Worm (Caenorhabditis elegans): ENCODE data around the gene F23A7.8.

F23A7.8 gene

DNA sequence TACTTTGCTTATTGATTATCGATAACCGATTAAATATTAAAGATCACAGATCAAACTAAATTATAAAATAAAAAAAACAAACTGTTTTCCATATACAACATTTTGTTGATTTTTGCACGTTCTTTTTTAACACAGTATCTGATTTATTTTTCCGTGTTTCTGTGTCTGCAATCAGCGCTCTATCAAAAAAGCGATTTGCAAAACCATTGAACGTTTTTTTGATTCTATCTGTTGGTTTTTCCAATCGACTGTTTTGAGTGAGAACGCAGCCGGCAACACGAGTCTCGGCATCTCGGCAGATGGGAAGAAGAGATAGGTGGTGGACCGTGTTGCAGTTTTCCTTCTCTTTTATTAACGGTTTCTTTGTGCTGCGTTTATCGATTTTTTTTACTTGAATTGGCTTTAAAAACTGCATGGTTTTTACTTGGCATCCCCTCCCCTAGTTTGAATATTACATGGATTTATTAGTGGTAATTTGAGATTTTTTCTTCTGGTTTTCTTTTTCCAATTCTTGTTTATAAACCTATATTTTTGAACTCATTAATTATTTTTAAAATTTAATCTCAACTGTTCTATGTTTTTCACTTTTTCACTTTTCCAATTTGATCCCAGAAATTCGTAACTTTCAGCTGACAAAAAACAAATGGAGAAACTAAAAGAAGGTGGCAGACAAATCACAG, 23.8 kb upstream of the F23A7.8 start, which contains the start of gene slc-25A21:
TSS of gene slc-25A21 (plus strand) at position 630 of the 680 bp plus-strand sequence.
- TF ChIP-seq unc-42 (tag; optimal IDR thresholded peaks at IDR 0.05) (no peak), C38D4.7 (GFP tag; optimal IDR thresholded peaks at IDR 0.05) (no peak), hlh-8 (tag; optimal IDR thresholded peaks at IDR 0.05) (no peak), odd-2 (tag; optimal IDR thresholded peaks at IDR 0.05) (no peak), K09A11.1 (tag; optimal IDR thresholded peaks at IDR 0.05; ENCODE audit: insufficient read depth) (no peak), tbx-2 (tag; optimal IDR thresholded peaks at IDR 0.05) (no peak), unc-86 (tag; optimal IDR thresholded peaks at IDR 0.05) (no peak)

DNA sequence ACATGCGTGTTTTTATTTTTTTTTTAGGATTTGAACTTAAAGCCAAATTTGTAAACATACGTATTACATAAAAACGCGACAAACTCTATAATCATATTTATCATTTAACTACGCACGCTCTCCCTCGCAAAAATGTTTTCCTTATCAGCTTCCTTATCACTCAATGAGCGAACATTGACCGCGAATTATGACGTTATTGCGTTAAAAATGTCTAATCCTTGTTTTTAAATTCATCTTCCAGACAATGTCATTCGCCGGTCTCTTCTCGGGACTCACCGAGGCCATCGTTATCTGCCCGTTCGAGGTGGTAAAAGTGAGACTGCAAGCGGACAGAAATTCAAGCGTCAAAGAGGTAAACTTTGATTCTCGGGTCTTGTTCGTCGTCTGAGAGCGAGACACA, 20.6 kb upstream of the F23A7.8 start:
- TF ChIP-seq che-1 (tag; optimal IDR thresholded peaks at IDR 0.05) (no peak), nfya-1 (tag; optimal IDR thresholded peaks at IDR 0.05) (no peak), ztf-16 (tag; optimal IDR thresholded peaks at IDR 0.05) (no peak), ceh-9 (tag; optimal IDR thresholded peaks at IDR 0.05) (no peak), Y22D7AL.16 (tag; optimal IDR thresholded peaks at IDR 0.05) (no peak), lim-6 (tag; optimal IDR thresholded peaks at IDR 0.05) (no peak), unc-42 (tag; optimal IDR thresholded peaks at IDR 0.05) (no peak), fkh-6 (tag; optimal IDR thresholded peaks at IDR 0.05) (no peak), elt-2 (tag; optimal IDR thresholded peaks at IDR 0.05) (peak; percentile 94), pax-1 (tag; optimal IDR thresholded peaks at IDR 0.05) (no peak), dve-1 (tag; optimal IDR thresholded peaks at IDR 0.05) (peak; percentile 35), unc-3 (GFP tag; conservative IDR thresholded peaks at IDR 0.05) (no peak), unc-3 (tag; optimal IDR thresholded peaks at IDR 0.05) (no peak), pqm-1 (tag; optimal IDR thresholded peaks at IDR 0.05) (peak; percentile 24), elt-4 (tag; optimal IDR thresholded peaks at IDR 0.05) (no peak), odd-2 (tag; optimal IDR thresholded peaks at IDR 0.05) (no peak)

DNA sequence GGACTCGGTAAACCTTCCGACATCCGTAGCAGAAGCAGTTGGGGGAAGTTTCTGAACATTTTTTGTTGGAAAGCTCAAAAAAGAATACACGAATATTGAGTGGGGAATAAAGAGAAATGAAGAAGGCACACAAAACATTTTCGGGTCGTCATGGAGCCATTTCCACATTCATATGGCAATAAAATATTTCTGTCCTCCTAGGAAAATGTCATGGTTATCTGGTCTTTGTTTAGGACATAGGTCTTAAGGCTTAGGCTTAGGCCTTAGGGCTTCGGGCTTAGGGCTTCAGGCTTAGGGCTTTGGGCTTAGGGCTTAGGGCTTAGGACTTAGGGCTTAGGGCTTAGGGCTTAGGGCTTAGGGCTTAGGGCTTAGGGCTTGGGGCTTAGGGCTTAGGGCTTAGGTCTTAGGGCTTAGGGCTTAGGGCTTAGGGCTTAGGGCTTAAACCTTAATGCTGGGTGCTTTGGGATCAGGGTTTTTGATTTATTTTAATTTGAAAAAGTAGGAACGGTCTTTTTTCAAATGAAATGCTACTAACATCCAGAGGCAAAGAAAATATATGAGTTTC, 13.9 kb upstream of the F23A7.8 start, which contains the start of gene R11.3:
TSS of gene R11.3 (minus strand) at position 51 of the 565 bp plus-strand sequence.
- no peak for TF ChIP-seq sox-2 (GFP tag; IDR thresholded peaks at IDR 0.05)
- TF ChIP-seq hlh-8 (tag; optimal IDR thresholded peaks at IDR 0.05) = no peak
- no peak for TF ChIP-seq hlh-6 (tag; optimal IDR thresholded peaks at IDR 0.05)
- no peak for TF ChIP-seq F13H6.1 (tag; optimal IDR thresholded peaks at IDR 0.05)
- TF ChIP-seq gmeb-2 (tag; optimal IDR thresholded peaks at IDR 0.05) = no peak
- no peak for TF ChIP-seq ceh-30 (tag; optimal IDR thresholded peaks at IDR 0.05)
- no peak for TF ChIP-seq mec-3 (tag; optimal IDR thresholded peaks at IDR 0.05; ENCODE audit: borderline replicate concordance)
- no peak for TF ChIP-seq fax-1 (tag; optimal IDR thresholded peaks at IDR 0.05)
- no peak for TF ChIP-seq K02D7.2 (tag; optimal IDR thresholded peaks at IDR 0.05)
- no peak for TF ChIP-seq nhr-11 (tag; optimal IDR thresholded peaks at IDR 0.05)
- TF ChIP-seq ceh-48 (tag; optimal IDR thresholded peaks at IDR 0.05) = no peak
- TF ChIP-seq lin-11 (tag; optimal IDR thresholded peaks at IDR 0.05) = no peak
- no peak for TF ChIP-seq K09A11.1 (tag; optimal IDR thresholded peaks at IDR 0.05; ENCODE audit: insufficient read depth)
- TF ChIP-seq ref-2 (tag; optimal IDR thresholded peaks at IDR 0.05) = no peak
- TF ChIP-seq ceh-34 (tag; optimal IDR thresholded peaks at IDR 0.05) = no peak
- no peak for TF ChIP-seq npax-4 (tag; optimal IDR thresholded peaks at IDR 0.05)
- TF ChIP-seq hlh-15 (tag; optimal IDR thresholded peaks at IDR 0.05) = no peak

DNA sequence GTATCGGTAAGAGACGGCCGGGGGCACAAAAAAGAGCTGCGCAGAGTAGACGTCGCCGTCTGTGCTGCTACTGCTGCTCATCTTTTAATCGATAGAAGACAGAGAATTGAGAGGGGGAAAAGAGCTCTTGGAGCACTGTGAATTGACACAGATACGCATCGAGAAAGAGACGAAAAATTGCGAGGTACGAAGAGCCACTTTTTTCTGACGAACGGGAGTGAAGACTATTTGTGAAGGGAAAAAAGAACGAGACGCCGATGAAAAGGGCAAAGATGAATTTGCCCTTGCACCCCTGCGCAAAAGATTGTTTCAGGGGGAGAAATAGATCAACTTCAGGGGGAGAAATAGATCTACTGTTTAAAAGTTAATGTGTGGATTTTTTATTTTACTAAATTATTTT, 10.9 kb upstream of the F23A7.8 start:
- TF ChIP-seq sdc-2 (tag; optimal IDR thresholded peaks at IDR 0.05) = peak; percentile 96
- no peak for TF ChIP-seq ceh-19 (GFP tag; optimal IDR thresholded peaks at IDR 0.05)
- no peak for TF ChIP-seq ceh-18 (tag; optimal IDR thresholded peaks at IDR 0.05)

All from whole organism, late embryonic.